Fruit fly (Drosophila melanogaster): ENCODE results near the gene Ir25a.

- TF ChIP-seq acj6 (GFP tag; optimal IDR thresholded peaks at IDR 0.05) = no peak
- no peak for TF ChIP-seq CG3919 (GFP tag; optimal IDR thresholded peaks at IDR 0.05)
- TF ChIP-seq Gug (GFP tag; IDR thresholded peaks at IDR 0.05) = no peak
Measured at dm6 chr2L:4825695-4826094, 9.4 kb downstream of the Ir25a start.

All from whole organism, prepupa.